Worm (Caenorhabditis elegans): ENCODE measurements around the gene ZK616.65.

DNA sequence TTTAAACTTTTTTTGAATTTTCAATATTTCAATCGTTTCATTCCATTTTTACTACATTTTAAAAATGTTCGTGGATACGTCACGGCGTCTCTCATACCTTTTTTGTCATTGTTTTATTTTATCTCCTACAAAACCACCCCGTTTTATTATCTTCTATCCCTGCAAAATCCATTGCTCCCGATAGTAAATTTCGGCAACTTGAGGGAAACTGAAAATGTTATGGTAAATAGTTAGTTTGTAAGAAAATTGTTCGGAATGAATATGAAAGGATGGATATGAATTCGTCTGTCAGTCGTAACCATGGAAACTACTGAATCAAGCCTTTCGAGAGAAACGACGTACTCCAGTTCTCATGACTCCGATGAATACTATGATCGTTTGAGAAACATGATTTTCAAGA lies 29.7 kb downstream of the ZK616.65 start, which contains the start of gene F41H10.2:
- TF ChIP-seq him-1 (tag; optimal IDR thresholded peaks at IDR 0.05) (no peak), dao-5 (tag; optimal IDR thresholded peaks at IDR 0.05) (no peak), W03F9.2 (tag; optimal IDR thresholded peaks at IDR 0.05) (no peak)
